Worm (Caenorhabditis elegans) whole organism, midembryonic: ENCODE data around the gene C12D8.9.

Source experiments
- T22C8.4 ChIP-seq: fragments of 200-800 bp; sonication (Bioruptor generic); IDR thresholded peaks from 2 replicates; pipeline ENCODE4 v1.3.6; 2022; ENCODE audit warnings: missing genetic modification characterization, missing compliant biosample characterization
- cog-1 ChIP-seq: sonication (generic microtip); optimal IDR thresholded peaks from 2 replicates; lab custom pipeline; 2016; ENCODE audit warnings: missing genetic modification characterization, missing compliant biosample characterization
- flt-1 ChIP-seq: fragments of 200-800 bp; sonication (Bioruptor generic); IDR thresholded peaks from 2 replicates; pipeline ENCODE4 v1.3.6; 2022; ENCODE audit warnings: missing genetic modification characterization, missing compliant biosample characterization
- klf-2 ChIP-seq: fragments of 200-800 bp; sonication (Bioruptor generic); conservative IDR thresholded peaks from 2 replicates; pipeline ENCODE4 v1.3.6; 2022; ENCODE audit warnings: missing genetic modification reagents, missing genetic modification characterization, missing compliant biosample characterization
- ref-1 ChIP-seq: fragments of 200-800 bp; sonication (Bioruptor generic); conservative IDR thresholded peaks from 2 replicates; pipeline ENCODE4 v1.3.6; 2022; ENCODE audit warnings: missing genetic modification reagents, missing genetic modification characterization, missing compliant biosample characterization
- tab-1 ChIP-seq: fragments of 200-800 bp; sonication (Bioruptor generic); IDR thresholded peaks from 2 replicates; pipeline ENCODE4 v1.3.6; 2022; ENCODE audit warnings: missing genetic modification characterization, missing compliant biosample characterization
- ztf-23 ChIP-seq: fragments of 200-800 bp; sonication (Bioruptor generic); IDR thresholded peaks from 2 replicates; pipeline ENCODE4 v1.3.6; 2022; ENCODE audit warnings: missing genetic modification reagents, missing genetic modification characterization, missing compliant biosample characterization
- ztf-29 ChIP-seq: fragments of 200-800 bp; sonication (Bioruptor generic); IDR thresholded peaks from 2 replicates; pipeline ENCODE4 v1.3.6; 2022; ENCODE audit warnings: missing genetic modification reagents, missing genetic modification characterization, missing compliant biosample characterization

ce11 chrV:10246967-10247366 lies 4.0 kb upstream of the C12D8.9 start:
- TF ChIP-seq tab-1 (GFP tag; lab: Robert Waterston, UW) (no peak), cog-1 (tag; lab: Kevin White, UChicago) (no peak), ztf-29 (GFP tag; lab: Robert Waterston, UW) (no peak), T22C8.4 (GFP tag; lab: Robert Waterston, UW) (no peak), ref-1 (GFP tag; lab: Robert Waterston, UW) (no peak), flt-1 (GFP tag; lab: Robert Waterston, UW) (no peak), klf-2 (no peak), ztf-23 (GFP tag; lab: Robert Waterston, UW) (no peak)
